Worm (Caenorhabditis elegans) whole organism, L3 larva: ENCODE measurements around the gene ule-2.

Experiments
- ceh-28 ChIP-seq: fragments of 150-350 bp; optimal IDR thresholded peaks from 2 replicates; lab custom pipeline; 2014; ENCODE audit warnings: missing biosample characterization, missing genetic modification reagents, missing genetic modification characterization
- elt-2 ChIP-seq: sonication (generic microtip); optimal IDR thresholded peaks from 2 replicates; lab custom pipeline; 2016; ENCODE audit warnings: missing genetic modification reagents, mild to moderate bottlenecking, missing genetic modification characterization, missing compliant biosample characterization
- mdl-1 ChIP-seq: fragments of 150-350 bp; optimal IDR thresholded peaks from 2 replicates; lab custom pipeline; 2014; ENCODE audit warnings: missing biosample characterization, missing genetic modification characterization
- skn-1 ChIP-seq: fragments of 150-350 bp; optimal IDR thresholded peaks from 2 replicates; lab custom pipeline; 2014; ENCODE audit warnings: missing biosample characterization, missing genetic modification characterization

- TF ChIP-seq mdl-1 (tag; lab: Kevin White, UChicago) (no peak), elt-2 (no peak), ceh-28 (no peak), skn-1 (no peak)
These were observed 23.2 kb downstream of the ule-2 start, which contains the start of gene anoh-2 for ce11 chrIV:14658054-14658631.
